Worm (Caenorhabditis elegans) whole organism, L2 larva: ENCODE data around the gene F39H12.1.

Source experiments
- ZK546.5 ChIP-seq: sonication (generic microtip); optimal IDR thresholded peaks from 2 replicates; lab custom pipeline; 2017; ENCODE audit warnings: missing biosample characterization, missing genetic modification characterization
- aly-2 ChIP-seq: fragments of 150-350 bp; optimal IDR thresholded peaks from 2 replicates; lab custom pipeline; 2014; ENCODE audit warnings: missing biosample characterization, missing genetic modification characterization
- egl-27 ChIP-seq: sonication (generic microtip); optimal IDR thresholded peaks from 3 replicates; lab custom pipeline; 2017; ENCODE audit warnings: missing biosample characterization, missing genetic modification reagents, missing genetic modification characterization
- elt-1 ChIP-seq: fragments of 150-350 bp; optimal IDR thresholded peaks from 2 replicates; lab custom pipeline; 2014; ENCODE audit warnings: missing biosample characterization, missing genetic modification characterization
- lin-11 ChIP-seq: fragments of 150-350 bp; sonication (generic microtip); optimal IDR thresholded peaks from 2 replicates; lab custom pipeline; 2014; ENCODE audit warnings: missing biosample characterization, missing genetic modification characterization, inconsistent platforms, mixed read lengths
- mbf-1 ChIP-seq: sonication (generic microtip); optimal IDR thresholded peaks from 2 replicates; lab custom pipeline; 2017; ENCODE audit warnings: missing biosample characterization, missing genetic modification characterization
- mdl-1 ChIP-seq, 2 experiments: fragments of 150-350 bp in 1 of 2; sonication (generic microtip) in 1 of 2; optimal IDR thresholded peaks; 2 replicates each; lab custom pipeline; 2017; ENCODE audit warnings: missing biosample characterization in 2 of 2, missing genetic modification characterization in 2 of 2
- nhr-77 ChIP-seq: fragments of 150-350 bp; optimal IDR thresholded peaks from 2 replicates; lab custom pipeline; 2014; ENCODE audit warnings: missing biosample characterization, missing genetic modification characterization
- skn-1 ChIP-seq: sonication (generic microtip); optimal IDR thresholded peaks from 2 replicates; lab custom pipeline; 2017; ENCODE audit warnings: missing biosample characterization, missing genetic modification characterization
- snpc-4 ChIP-seq: fragments of 150-350 bp; optimal IDR thresholded peaks from 2 replicates; lab custom pipeline; 2014; ENCODE audit warnings: missing biosample characterization, missing genetic modification characterization
- zag-1 ChIP-seq: fragments of 150-350 bp; optimal IDR thresholded peaks from 2 replicates; lab custom pipeline; 2014; ENCODE audit warnings: missing biosample characterization, missing genetic modification characterization

DNA sequence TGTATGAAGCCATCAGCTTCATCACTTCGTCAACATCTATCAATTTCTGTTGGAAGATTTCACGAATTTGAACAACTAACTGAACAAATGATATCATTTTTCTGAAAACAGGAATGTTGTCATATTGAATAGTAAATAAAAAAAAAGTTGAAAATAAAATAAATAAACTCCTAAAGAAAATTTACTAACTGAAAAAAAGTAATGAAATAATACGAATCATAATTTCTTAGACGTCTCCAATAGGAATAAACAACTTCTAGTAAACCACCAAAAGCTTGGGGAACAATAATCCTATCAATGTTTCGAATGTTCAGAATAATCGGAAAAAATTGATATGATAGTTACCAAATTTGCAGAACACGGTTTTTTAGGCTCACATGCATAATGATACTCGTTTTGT lies 28.9 kb downstream of the F39H12.1 start, which contains the start of gene cdo-1:
- no peak for TF ChIP-seq mbf-1 (tag; lab: Kevin White, UChicago)
- no peak for TF ChIP-seq snpc-4 (tag; lab: Kevin White, UChicago)
- TF ChIP-seq aly-2 (tag; lab: Kevin White, UChicago) = no peak
- no peak for TF ChIP-seq ZK546.5 (tag; lab: Kevin White, UChicago)
- no peak for TF ChIP-seq zag-1 (tag; lab: Kevin White, UChicago)
- no peak for TF ChIP-seq nhr-77
- TF ChIP-seq egl-27 (tag; lab: Kevin White, UChicago) = no peak
- no peak for TF ChIP-seq lin-11
- no peak for TF ChIP-seq mdl-1 (tag; optimal IDR thresholded peaks at IDR 0.05; lab: Kevin White, UChicago)
- no peak for TF ChIP-seq skn-1 (tag; lab: Kevin White, UChicago)
- TF ChIP-seq elt-1 (tag; lab: Kevin White, UChicago) = no peak
